Worm (Caenorhabditis elegans): ENCODE results near the gene mig-39.

DNA sequence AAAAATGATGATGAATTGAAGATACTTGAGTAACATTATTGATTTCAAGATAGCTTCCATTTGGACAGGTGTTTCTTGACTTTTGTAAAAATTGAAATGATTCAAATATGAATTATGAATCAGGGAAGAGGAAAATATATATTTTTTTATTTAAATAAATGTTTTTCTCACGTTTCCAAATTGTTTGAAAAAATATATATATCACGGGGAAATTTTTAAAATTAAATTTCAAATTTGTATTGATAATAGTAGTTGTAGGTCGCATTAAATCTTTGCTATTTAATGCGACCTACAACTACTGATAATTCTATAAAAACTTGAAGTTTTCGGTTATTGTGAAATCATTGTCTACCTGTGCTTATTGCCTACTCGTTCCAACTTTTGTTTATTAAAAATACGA lies 53.1 kb downstream of the mig-39 start, which contains the start of gene ZC21.8:
- no peak for TF ChIP-seq rec-8 (tag; optimal IDR thresholded peaks at IDR 0.05)
- TF ChIP-seq snpc-1.1 (tag; optimal IDR thresholded peaks at IDR 0.05; ENCODE audit: insufficient read depth): no peak
- TF ChIP-seq attf-5 (GFP tag; optimal IDR thresholded peaks at IDR 0.05): no peak
- no peak for TF ChIP-seq ceh-58 (GFP tag; IDR thresholded peaks at IDR 0.05)
- TF ChIP-seq tbx-9 (tag; optimal IDR thresholded peaks at IDR 0.05; ENCODE audit: borderline replicate concordance): no peak
- no peak for TF ChIP-seq nfya-1 (tag; optimal IDR thresholded peaks at IDR 0.05; ENCODE audit: borderline replicate concordance, insufficient read depth)
- no peak for TF ChIP-seq hsf-1 (GFP tag; IDR thresholded peaks at IDR 0.05)
- no peak for TF ChIP-seq ama-1 (optimal IDR thresholded peaks at IDR 0.05)
- no peak for TF ChIP-seq ama-1 (GFP tag; optimal IDR thresholded peaks at IDR 0.05)
- TF ChIP-seq lin-40 (tag; optimal IDR thresholded peaks at IDR 0.05): no peak
- TF ChIP-seq hmg-20 (GFP tag; IDR thresholded peaks at IDR 0.05): no peak
- no peak for TF ChIP-seq ceh-40 (GFP tag; IDR thresholded peaks at IDR 0.05)
- no peak for TF ChIP-seq snpc-4 (GFP tag; optimal IDR thresholded peaks at IDR 0.05)
- TF ChIP-seq snpc-4 (tag; optimal IDR thresholded peaks at IDR 0.05): no peak
